Fruit fly (Drosophila melanogaster) S2 (cell line): ENCODE data around the gene 140up.

ENCODE experiments used
- CG8478 ChIP-seq: fragments of >200 bp; optimal IDR thresholded peaks from 2 replicates; lab custom pipeline; 2018
- CTCF ChIP-seq, 2 experiments: fragments of >200 bp; optimal IDR thresholded peaks; 2 replicates each; lab custom pipeline; 2018

dm6 chr3R:14109145-14109544 is 16.2 kb downstream of the 140up start, which contains the start of gene Or88a:
- TF ChIP-seq CG8478 (lab: Kevin White, UChicago) (no peak), CTCF (optimal IDR thresholded peaks at IDR 0.05; lab: Kevin White, UChicago) (no peak)
